Worm (Caenorhabditis elegans) whole organism, late embryonic: Measurements from ENCODE around the gene F38E1.6.

Experiments used
- C08G9.2 ChIP-seq: sonication (generic microtip); optimal IDR thresholded peaks from 2 replicates; lab custom pipeline; 2016; ENCODE audit warnings: mild to moderate bottlenecking, missing genetic modification characterization, moderate library complexity, missing compliant biosample characterization
- Y22D7AL.16 ChIP-seq: sonication (generic microtip); optimal IDR thresholded peaks from 2 replicates; lab custom pipeline; 2016; ENCODE audit warnings: missing genetic modification characterization, missing compliant biosample characterization
- ceh-31 ChIP-seq: sonication (generic microtip); optimal IDR thresholded peaks from 2 replicates; lab custom pipeline; 2016; ENCODE audit warnings: missing genetic modification characterization, missing compliant biosample characterization
- fax-1 ChIP-seq: sonication (generic microtip); optimal IDR thresholded peaks from 2 replicates; lab custom pipeline; 2016; ENCODE audit warnings: missing genotype, missing genetic modification characterization, missing compliant biosample characterization
- sox-2 ChIP-seq: fragments of 200-800 bp; sonication (Bioruptor generic); IDR thresholded peaks from 2 replicates; pipeline ENCODE4 v1.3.6; 2022; ENCODE audit warnings: missing genetic modification reagents, missing genetic modification characterization, missing compliant biosample characterization

ce11 chrV:8379206-8379605, 19.3 kb downstream of the F38E1.6 start, which contains the start of gene F52E1.5:
- TF ChIP-seq ceh-31 (no peak), fax-1 (no peak), sox-2 (GFP tag; lab: Robert Waterston, UW) (no peak), Y22D7AL.16 (no peak), C08G9.2 (tag; lab: Kevin White, UChicago) (no peak)
